Fruit fly (Drosophila melanogaster): ENCODE results near the gene Hs3st-B.

Hs3st-B gene

dm6 chrX:19247200-19248052, 1.0 kb upstream of the Hs3st-B start, which contains the start of gene CG7992 (continued):
- TF ChIP-seq pzg (GFP tag; optimal IDR thresholded peaks at IDR 0.05) (no peak), CG17361 (GFP tag; IDR thresholded peaks at IDR 0.05) (peak; percentile 76), sima (GFP tag; optimal IDR thresholded peaks at IDR 0.05) (no peak), Camta (GFP tag; optimal IDR thresholded peaks at IDR 0.05) (peak; percentile 16), pho (GFP tag; optimal IDR thresholded peaks at IDR 0.05) (peak; percentile 74), hth (optimal IDR thresholded peaks at IDR 0.05) (no peak), dysf (GFP tag; IDR thresholded peaks at IDR 0.05) (peak; percentile 70), pita (GFP tag; optimal IDR thresholded peaks at IDR 0.05) (no peak), tin (GFP tag; optimal IDR thresholded peaks at IDR 0.05) (peak; percentile 43), CG9609 (GFP tag; optimal IDR thresholded peaks at IDR 0.05) (peak; percentile 55), HLH54F (GFP tag; optimal IDR thresholded peaks at IDR 0.05) (peak; percentile 40), Bdp1 (GFP tag; optimal IDR thresholded peaks at IDR 0.05) (peak; percentile 23), CG1647 (GFP tag; optimal IDR thresholded peaks at IDR 0.05) (peak; percentile 10), wdn (GFP tag; IDR thresholded peaks at IDR 0.05) (no peak), CG10959 (GFP tag; IDR thresholded peaks at IDR 0.05) (no peak), CG11504 (tag; optimal IDR thresholded peaks at IDR 0.05) (peak; percentile 69), az2 (GFP tag; optimal IDR thresholded peaks at IDR 0.05) (no peak), CG42726 (GFP tag; IDR thresholded peaks at IDR 0.05; ENCODE audit: partially characterized antibody) (no peak), unc-4 (GFP tag; IDR thresholded peaks at IDR 0.05; ENCODE audit: partially characterized antibody) (no peak), ci (GFP tag; IDR thresholded peaks at IDR 0.05) (no peak), aop (GFP tag; IDR thresholded peaks at IDR 0.05) (no peak), Vsx1 (GFP tag; optimal IDR thresholded peaks at IDR 0.05) (peak; percentile 47), emc (GFP tag; optimal IDR thresholded peaks at IDR 0.05) (peak; percentile 15), Pdp1 (GFP tag; optimal IDR thresholded peaks at IDR 0.05) (peak; percentile 59 to 65), sd (tag; optimal IDR thresholded peaks at IDR 0.05) (peak; percentile 76), CG10274 (GFP tag; optimal IDR thresholded peaks at IDR 0.05) (peak; percentile 21), NfI (GFP tag; optimal IDR thresholded peaks at IDR 0.05) (peak; percentile 49), CG10565 (GFP tag; optimal IDR thresholded peaks at IDR 0.05) (no peak), pnt (GFP tag; optimal IDR thresholded peaks at IDR 0.05) (peak; percentile 46), CG9817 (tag; optimal IDR thresholded peaks at IDR 0.05) (peak; percentile 40), CG13287 (GFP tag; IDR thresholded peaks at IDR 0.05; ENCODE audit: partially characterized antibody) (no peak), Atf3 (GFP tag; optimal IDR thresholded peaks at IDR 0.05) (no peak), ro (GFP tag; IDR thresholded peaks at IDR 0.05) (no peak), gfzf (GFP tag; optimal IDR thresholded peaks at IDR 0.05) (no peak), pb (GFP tag; optimal IDR thresholded peaks at IDR 0.05) (peak; percentile 35), Sry-β (GFP tag; optimal IDR thresholded peaks at IDR 0.05) (no peak), cwo (GFP tag; optimal IDR thresholded peaks at IDR 0.05) (peak; percentile 69), gro (GFP tag; optimal IDR thresholded peaks at IDR 0.05) (peak; percentile 78), C15 (GFP tag; IDR thresholded peaks at IDR 0.05) (no peak), CG10462 (GFP tag; optimal IDR thresholded peaks at IDR 0.05) (no peak), CG12104 (GFP tag; optimal IDR thresholded peaks at IDR 0.05) (peak; percentile 50), CG2120 (GFP tag; optimal IDR thresholded peaks at IDR 0.05) (peak; percentile 86), Fer2 (tag; optimal IDR thresholded peaks at IDR 0.05) (no peak), Doc3 (GFP tag; IDR thresholded peaks at IDR 0.05; ENCODE audit: partially characterized antibody) (no peak), run (tag; optimal IDR thresholded peaks at IDR 0.05) (peak; percentile 41), CG11723 (GFP tag; optimal IDR thresholded peaks at IDR 0.05) (peak; percentile 2), CG1832 (GFP tag; optimal IDR thresholded peaks at IDR 0.05) (no peak), CG32772 (GFP tag; IDR thresholded peaks at IDR 0.05) (peak; percentile 41; the same call in 1 of the 2 replicates), CG1603 (tag; optimal IDR thresholded peaks at IDR 0.05) (no peak)
